Fruit fly (Drosophila melanogaster) whole organism: ENCODE data around the gene CG10616.

Experiments used
- CG8478 ChIP-seq: fragments of >200 bp; optimal IDR thresholded peaks from 2 replicates; lab custom pipeline; 2018; ENCODE audit warnings: inconsistent platforms
- Dll ChIP-seq: fragments of >200 bp; optimal IDR thresholded peaks from 2 replicates; lab custom pipeline; 2017
- EcR ChIP-seq, 2 experiments: fragments of >200 bp; optimal IDR thresholded peaks; 2 replicates each; lab custom pipeline; 2017; ENCODE audit warnings: missing biosample characterization in 2 of 2, missing genetic modification characterization in 2 of 2, missing genetic modification reagents in 2 of 2
- pan ChIP-seq: fragments of >200 bp; optimal IDR thresholded peaks from 2 replicates; lab custom pipeline; 2017
- psq ChIP-seq: fragments of >200 bp; optimal IDR thresholded peaks from 2 replicates; lab custom pipeline; 2017
- usp ChIP-seq: fragments of >200 bp; optimal IDR thresholded peaks from 2 replicates; lab custom pipeline; 2017; ENCODE audit warnings: missing biosample characterization, missing genetic modification characterization, mixed read lengths

- no peak for TF ChIP-seq Dll (lab: Kevin White, UChicago)
- no peak for TF ChIP-seq CG8478 (lab: Kevin White, UChicago)
- no peak for TF ChIP-seq pan (lab: Kevin White, UChicago)
- no peak for TF ChIP-seq psq (lab: Kevin White, UChicago)
- TF ChIP-seq EcR (GFP tag; optimal IDR thresholded peaks at IDR 0.05; lab: Kevin White, UChicago) = no peak
- TF ChIP-seq usp (GFP tag; lab: Kevin White, UChicago) = no peak
Observed at dm6 chr3L:12455034-12455433, 16.5 kb upstream of the CG10616 start.
